Fruit fly (Drosophila melanogaster): ENCODE measurements around the gene CG33695.

dm6 chr2L:11328357-11328756 is 50.5 kb downstream of the CG33695 start:
- TF ChIP-seq CG9705 (GFP tag; optimal IDR thresholded peaks at IDR 0.05) (no peak), Dfd (GFP tag; optimal IDR thresholded peaks at IDR 0.05) (no peak), ey (GFP tag; optimal IDR thresholded peaks at IDR 0.05) (peak; percentile 75)
